Worm (Caenorhabditis elegans): ENCODE results near the gene mrpl-46.

mrpl-46 gene

DNA sequence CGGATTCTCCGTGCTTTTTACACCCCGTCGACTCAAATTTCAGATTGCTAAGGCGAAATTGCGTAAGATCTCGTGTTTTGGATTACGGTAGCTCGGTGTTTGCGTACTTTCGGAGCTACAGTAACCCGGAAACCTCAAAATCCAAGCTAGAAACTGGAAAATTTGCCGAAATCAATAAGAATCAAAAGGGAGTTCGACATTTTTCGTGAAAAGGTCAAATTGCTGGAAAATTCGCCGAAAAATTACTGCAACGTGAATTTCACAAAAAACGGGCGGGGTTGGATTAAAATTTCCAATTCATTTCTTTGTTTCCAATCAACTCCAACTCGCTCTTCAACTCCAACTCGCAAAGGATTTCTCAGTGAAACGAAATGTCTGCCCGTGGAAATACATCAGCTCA, 12.9 kb upstream of the mrpl-46 start, which contains the start of gene F56B3.6:
Gene F56B3.6, plus strand, starts transcription at position 301 of the 400 bp plus-strand sequence.
- no peak for TF ChIP-seq mdl-1 (tag; optimal IDR thresholded peaks at IDR 0.05)
- TF ChIP-seq hmg-1.1 (GFP tag; IDR thresholded peaks at IDR 0.05) = no peak
- TF ChIP-seq nhr-48 (tag; optimal IDR thresholded peaks at IDR 0.05) = no peak
- no peak for TF ChIP-seq ceh-82 (tag; optimal IDR thresholded peaks at IDR 0.05)
- TF ChIP-seq hlh-11 (tag; optimal IDR thresholded peaks at IDR 0.05) = no peak
- TF ChIP-seq F26F4.8 (GFP tag; conservative IDR thresholded peaks at IDR 0.05) = no peak
- TF ChIP-seq spr-1 (tag; optimal IDR thresholded peaks at IDR 0.05) = no peak
- TF ChIP-seq ZK546.5 (tag; optimal IDR thresholded peaks at IDR 0.05) = no peak
- TF ChIP-seq lim-7 (GFP tag; IDR thresholded peaks at IDR 0.05) = no peak
- no peak for TF ChIP-seq ces-1 (GFP tag; optimal IDR thresholded peaks at IDR 0.05)
- no peak for TF ChIP-seq nhr-111 (GFP tag; optimal IDR thresholded peaks at IDR 0.05)

DNA sequence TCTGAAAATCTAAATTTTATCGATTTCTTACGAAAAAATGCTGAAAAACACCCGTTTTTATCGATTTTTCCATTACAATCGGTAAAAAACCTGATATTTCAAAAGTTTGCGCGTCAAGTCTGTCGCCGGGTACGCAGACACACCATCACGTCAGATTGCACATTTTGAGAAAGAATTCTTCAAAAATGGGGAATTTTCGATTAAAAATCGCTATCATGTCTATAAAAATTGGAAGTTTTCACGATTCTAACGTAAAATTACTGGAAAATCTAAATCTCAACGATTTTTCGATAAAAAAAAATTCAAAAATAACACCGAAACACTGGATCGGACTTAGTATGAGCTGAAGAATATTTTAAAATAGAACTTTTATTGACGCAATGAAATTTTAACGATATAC, 6.3 kb upstream of the mrpl-46 start, which contains the start of gene F56B3.4:
Gene F56B3.4, minus strand, starts transcription at position 1 of the 400 bp plus-strand sequence.
- TF ChIP-seq ama-1 (optimal IDR thresholded peaks at IDR 0.05) (peak; percentile 20), aha-1 (tag) (peak; percentile 42), lin-38 (GFP tag; IDR thresholded peaks at IDR 0.05) (peak; percentile 57), Y48G9A.11 (GFP tag; IDR thresholded peaks at IDR 0.05) (peak; percentile 41; the same call in 1 of the 2 replicates), ceh-28 (tag; optimal IDR thresholded peaks at IDR 0.05) (peak; percentile 17), nhr-25 (tag; optimal IDR thresholded peaks at IDR 0.05; ENCODE audit: borderline replicate concordance, insufficient read depth) (no peak), ZK546.5 (tag; optimal IDR thresholded peaks at IDR 0.05) (no peak)

DNA sequence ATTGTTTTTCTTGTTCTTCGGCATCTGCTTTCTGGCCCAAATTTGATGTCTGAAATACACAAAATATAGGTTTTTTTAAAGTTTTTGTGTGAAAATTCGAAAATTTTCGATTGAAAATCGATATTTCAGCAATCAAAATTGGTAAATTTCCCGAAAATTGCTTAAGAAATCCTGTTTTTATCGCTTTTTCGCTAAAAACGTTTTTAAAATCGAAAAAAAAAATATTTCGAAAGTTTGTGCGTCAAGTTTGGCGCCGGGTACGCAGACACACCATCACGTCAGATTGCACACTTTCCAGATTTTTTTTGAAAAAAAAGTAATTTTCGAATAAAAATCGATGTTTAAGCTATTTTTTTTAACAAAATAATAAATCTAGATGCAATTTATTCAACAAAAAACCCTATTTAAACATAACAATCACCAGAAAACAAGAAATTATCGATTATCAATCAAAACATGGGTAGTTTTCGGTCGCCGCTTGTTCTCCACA, 5.2 kb upstream of the mrpl-46 start, which contains the start of gene skr-18:
Gene skr-18, minus strand, starts transcription at position 51 of the 490 bp plus-strand sequence.
- TF ChIP-seq lin-38 (GFP tag; IDR thresholded peaks at IDR 0.05) (peak; percentile 65), snpc-4 (tag; optimal IDR thresholded peaks at IDR 0.05) (no peak), arid-1 (GFP tag; conservative IDR thresholded peaks at IDR 0.05) (peak; percentile 47; the same call in 1 of the 2 replicates)

DNA sequence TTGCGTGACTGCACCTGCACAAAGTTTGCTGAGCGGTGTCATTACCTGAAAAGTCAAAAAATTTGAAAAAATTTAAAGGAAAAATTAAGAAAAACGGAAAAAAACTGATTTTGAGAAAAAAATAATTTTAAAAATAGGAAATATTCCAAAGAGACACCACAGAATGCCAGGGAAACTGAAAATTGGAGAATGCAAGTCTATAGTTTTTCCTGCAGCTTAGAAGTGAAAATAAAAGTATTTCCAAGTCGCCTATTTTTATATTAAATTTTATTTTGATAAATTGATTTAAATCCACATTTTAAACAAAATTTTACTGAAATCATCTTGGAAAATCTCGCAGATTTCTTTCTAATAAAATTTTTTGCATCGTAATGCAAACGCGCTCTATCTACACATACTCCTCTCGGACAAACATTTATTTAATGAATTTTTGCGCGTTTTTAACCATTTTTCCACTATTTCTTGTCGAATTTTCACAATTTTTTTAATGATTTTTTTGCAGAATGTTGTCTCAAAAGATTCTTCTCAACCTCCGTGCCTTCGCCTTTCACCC, 4.0 kb upstream of the mrpl-46 start, which contains the start of the genes F56B3.11 and ech-5:
Gene F56B3.11, minus strand, starts transcription at position 51 of the 553 bp plus-strand sequence.
Gene ech-5, plus strand, starts transcription at position 503 of the 553 bp plus-strand sequence.
- TF ChIP-seq Y5F2A.4 (GFP tag; optimal IDR thresholded peaks at IDR 0.05) (no peak), F49E8.2 (tag; optimal IDR thresholded peaks at IDR 0.05; ENCODE audit: borderline replicate concordance) (peak; percentile 1), mes-2 (tag; optimal IDR thresholded peaks at IDR 0.05; ENCODE audit: poor library complexity, severe bottlenecking) (peak; percentile 72), sdz-12 (GFP tag; optimal IDR thresholded peaks at IDR 0.05) (peak; percentile 40), lin-38 (GFP tag; IDR thresholded peaks at IDR 0.05) (peak; percentile 96), daf-16 (GFP tag; optimal IDR thresholded peaks at IDR 0.05) (no peak), daf-16 (tag; optimal IDR thresholded peaks at IDR 0.05) (no peak), snpc-1.2 (GFP tag; IDR thresholded peaks at IDR 0.05) (no peak), mep-1 (tag; optimal IDR thresholded peaks at IDR 0.05) (peak; percentile 88), aha-1 (tag) (peak; percentile 81), nhr-48 (tag; optimal IDR thresholded peaks at IDR 0.05) (peak; percentile 9), nhr-237 (tag; optimal IDR thresholded peaks at IDR 0.05) (no peak), ztf-11 (tag; optimal IDR thresholded peaks at IDR 0.05) (no peak), dmd-6 (GFP tag; IDR thresholded peaks at IDR 0.05) (no peak; the same call in 1 of the 2 replicates), unc-130 (GFP tag; optimal IDR thresholded peaks at IDR 0.05) (peak; percentile 77), hlh-11 (tag; optimal IDR thresholded peaks at IDR 0.05) (peak; percentile 41), mdl-1 (tag; optimal IDR thresholded peaks at IDR 0.05) (no peak), lin-15B (tag; optimal IDR thresholded peaks at IDR 0.05) (peak; percentile 69), zfp-3 (GFP tag; conservative IDR thresholded peaks at IDR 0.05) (0 out of 2 replicates have a peak, but pooled peaks have one; percentile 49), dve-1 (tag; optimal IDR thresholded peaks at IDR 0.05; ENCODE audit: insufficient read depth) (peak; percentile 72), ceh-20 (GFP tag; IDR thresholded peaks at IDR 0.05) (no peak), lin-13 (GFP tag; optimal IDR thresholded peaks at IDR 0.05) (peak; percentile 1), dpl-1 (GFP tag; optimal IDR thresholded peaks at IDR 0.05) (peak; percentile 76), ceh-28 (tag; optimal IDR thresholded peaks at IDR 0.05) (no peak), snpc-4 (tag; optimal IDR thresholded peaks at IDR 0.05) (no peak), F44E2.7 (GFP tag; IDR thresholded peaks at IDR 0.05) (no peak), ama-1 (optimal IDR thresholded peaks at IDR 0.05) (no peak), lsy-2 (tag; optimal IDR thresholded peaks at IDR 0.05) (peak in 1 of 2 experiments; percentile 81), Y105C5A.15 (GFP tag; IDR thresholded peaks at IDR 0.05) (no peak), hlh-30 (tag; optimal IDR thresholded peaks at IDR 0.05; ENCODE audit: insufficient read depth) (peak; percentile 36), hif-1 (tag; optimal IDR thresholded peaks at IDR 0.05) (peak in 1 of 2 experiments; percentile 91)

Data from whole organism, L4 larva.